Fruit fly (Drosophila melanogaster) whole organism, embryonic: ENCODE results near the gene CG31064.
A peak's percentile ranks its signal among the peaks of the same experiment; 100 is the strongest.

Experiments
- ATbp ChIP-seq: fragments of 200-800 bp; sonication (Bioruptor generic); optimal IDR thresholded peaks from 2 replicates; lab custom pipeline; 2017; ENCODE audit warnings: missing biosample characterization, mild to moderate bottlenecking, missing genetic modification characterization, missing genetic modification reagents
- Abd-B ChIP-seq: fragments of 200-800 bp; sonication (Bioruptor generic); optimal IDR thresholded peaks from 2 replicates; lab custom pipeline; 2018; ENCODE audit warnings: missing biosample characterization, mild to moderate bottlenecking, missing genetic modification characterization, moderate library complexity
- Asciz ChIP-seq: fragments of 200-800 bp; sonication (Bioruptor generic); optimal IDR thresholded peaks from 2 replicates; lab custom pipeline; 2017; ENCODE audit warnings: missing biosample characterization, mild to moderate bottlenecking, missing genetic modification characterization, missing genetic modification reagents
- CG12071 ChIP-seq: fragments of 200-800 bp; sonication (Bioruptor generic); optimal IDR thresholded peaks from 3 replicates; lab custom pipeline; 2018; ENCODE audit warnings: missing biosample characterization, mild to moderate bottlenecking, missing genetic modification characterization
- CG1233 ChIP-seq: fragments of 200-800 bp; sonication (Bioruptor generic); optimal IDR thresholded peaks from 4 replicates; lab custom pipeline; 2018; ENCODE audit warnings: missing biosample characterization, mild to moderate bottlenecking, missing genetic modification characterization
- CG13775 ChIP-seq: fragments of 200-800 bp; sonication (Bioruptor generic); optimal IDR thresholded peaks from 3 replicates; lab custom pipeline; 2017; ENCODE audit warnings: missing biosample characterization, mild to moderate bottlenecking, missing genetic modification characterization
- CG15011 ChIP-seq: fragments of 200-800 bp; sonication (Bioruptor generic); optimal IDR thresholded peaks from 3 replicates; lab custom pipeline; 2018; ENCODE audit warnings: missing biosample characterization, mild to moderate bottlenecking, missing genetic modification characterization
- CG1603 ChIP-seq: fragments of 200-800 bp; sonication (Bioruptor generic); optimal IDR thresholded peaks from 2 replicates; lab custom pipeline; 2019; ENCODE audit warnings: missing biosample characterization, mild to moderate bottlenecking, missing genetic modification characterization, moderate library complexity
- CG17612 ChIP-seq: fragments of 200-800 bp; sonication (Bioruptor generic); IDR thresholded peaks from 2 replicates; pipeline ENCODE4 v1.3.6; 2022; ENCODE audit warnings: missing biosample characterization, missing genetic modification characterization
- CG1832 ChIP-seq: fragments of 200-800 bp; sonication (Bioruptor generic); optimal IDR thresholded peaks from 2 replicates; lab custom pipeline; 2017; ENCODE audit warnings: missing biosample characterization, mild to moderate bottlenecking, missing genetic modification characterization, inconsistent platforms
- CG2678 ChIP-seq: fragments of 200-800 bp; sonication (Bioruptor generic); optimal IDR thresholded peaks from 3 replicates; lab custom pipeline; 2019; ENCODE audit warnings: missing biosample characterization, mild to moderate bottlenecking, missing genetic modification characterization, moderate library complexity
- CG3407 ChIP-seq: fragments of 200-800 bp; sonication (Bioruptor generic); optimal IDR thresholded peaks from 2 replicates; lab custom pipeline; 2018; ENCODE audit warnings: missing biosample characterization, mild to moderate bottlenecking, missing genetic modification characterization
- CG7987 ChIP-seq: fragments of 200-800 bp; sonication (Bioruptor generic); optimal IDR thresholded peaks from 2 replicates; lab custom pipeline; 2018; ENCODE audit warnings: missing biosample characterization, mild to moderate bottlenecking, missing genetic modification characterization, moderate library complexity
- CG8089 ChIP-seq: fragments of 200-800 bp; sonication (Bioruptor generic); optimal IDR thresholded peaks from 3 replicates; lab custom pipeline; 2016; ENCODE audit warnings: missing biosample characterization, missing genetic modification characterization
- CTCF ChIP-seq: fragments of 200-800 bp; sonication (Bioruptor generic); optimal IDR thresholded peaks from 2 replicates; lab custom pipeline; 2017; ENCODE audit warnings: missing biosample characterization, mild to moderate bottlenecking, missing genetic modification characterization, moderate library complexity
- Drgx ChIP-seq: fragments of 200-800 bp; sonication (Bioruptor generic); IDR thresholded peaks from 2 replicates; pipeline ENCODE4 v1.3.6; 2022; ENCODE audit warnings: missing biosample characterization, missing genetic modification characterization
- E2f1 ChIP-seq: fragments of 200-800 bp; sonication (Bioruptor generic); IDR thresholded peaks from 2 replicates; pipeline ENCODE4 v1.3.6; 2022; ENCODE audit warnings: missing biosample characterization, missing genetic modification characterization
- Fer3 ChIP-seq: fragments of 200-800 bp; sonication (Bioruptor generic); optimal IDR thresholded peaks from 2 replicates; lab custom pipeline; 2018; ENCODE audit warnings: missing biosample characterization, mild to moderate bottlenecking, missing genetic modification characterization, moderate library complexity
- HLH3B ChIP-seq: fragments of 200-800 bp; sonication (Bioruptor generic); IDR thresholded peaks from 2 replicates; pipeline ENCODE4 v1.3.6; 2022; ENCODE audit warnings: missing biosample characterization, missing genetic modification characterization
- HLH54F ChIP-seq: fragments of 200-800 bp; sonication (Bioruptor generic); optimal IDR thresholded peaks from 3 replicates; lab custom pipeline; 2016; ENCODE audit warnings: missing biosample characterization, missing genetic modification characterization
- Hsf ChIP-seq: fragments of 200-800 bp; sonication (Bioruptor generic); optimal IDR thresholded peaks from 3 replicates; lab custom pipeline; 2016; ENCODE audit warnings: missing biosample characterization, missing genetic modification characterization
- Med ChIP-seq: fragments of 200-800 bp; sonication (Bioruptor generic); peaks from one replicate; lab custom pipeline; 2016; ENCODE audit warnings: missing biosample characterization, missing genetic modification characterization, mild to moderate bottlenecking, inconsistent platforms, moderate library complexity
- Myb ChIP-seq: fragments of 200-800 bp; sonication (Bioruptor generic); optimal IDR thresholded peaks from 2 replicates; lab custom pipeline; 2016; ENCODE audit warnings: missing biosample characterization, missing genetic modification characterization
- Nf-YC ChIP-seq: fragments of 200-800 bp; optimal IDR thresholded peaks from 3 replicates; lab custom pipeline; 2019; ENCODE audit warnings: missing biosample characterization, mild to moderate bottlenecking, missing genetic modification characterization, moderate library complexity
- Optix ChIP-seq: fragments of 200-800 bp; sonication (Bioruptor generic); IDR thresholded peaks from 3 replicates; pipeline ENCODE4 v1.3.6; 2022; ENCODE audit warnings: missing biosample characterization, missing genetic modification characterization
- Sry-β ChIP-seq: fragments of 200-800 bp; sonication (Bioruptor generic); optimal IDR thresholded peaks from 2 replicates; lab custom pipeline; 2018; ENCODE audit warnings: missing biosample characterization, mild to moderate bottlenecking, missing genetic modification characterization, moderate library complexity
- Xrp1 ChIP-seq: fragments of 200-800 bp; sonication (Bioruptor generic); IDR thresholded peaks from 2 replicates; pipeline ENCODE4 v1.3.6; 2022; ENCODE audit warnings: missing biosample characterization, missing genetic modification characterization
- abd-A ChIP-seq: fragments of 200-800 bp; sonication (Bioruptor generic); optimal IDR thresholded peaks from 3 replicates; lab custom pipeline; 2019; ENCODE audit warnings: missing biosample characterization, mild to moderate bottlenecking, missing genetic modification characterization, moderate library complexity
- bsh ChIP-seq, 2 experiments: fragments of 200-800 bp; sonication (Bioruptor generic); optimal IDR thresholded peaks; 2 replicates each; lab custom pipeline; 2017 to 2018; ENCODE audit warnings: mild to moderate bottlenecking in 2 of 2, missing biosample characterization in 2 of 2, missing genetic modification characterization in 2 of 2, moderate library complexity in 1 of 2
- ci ChIP-seq: fragments of 200-800 bp; sonication (Bioruptor generic); IDR thresholded peaks from 3 replicates; pipeline ENCODE4 v1.3.6; 2022; ENCODE audit warnings: missing biosample characterization, missing genetic modification characterization
- fd64A ChIP-seq: fragments of 200-800 bp; sonication (Bioruptor generic); optimal IDR thresholded peaks from 3 replicates; lab custom pipeline; 2018; ENCODE audit warnings: missing biosample characterization, mild to moderate bottlenecking, missing genetic modification characterization
- gsb-n ChIP-seq: fragments of 200-800 bp; sonication (Bioruptor generic); optimal IDR thresholded peaks from 3 replicates; lab custom pipeline; 2018; ENCODE audit warnings: missing biosample characterization, mild to moderate bottlenecking, missing genetic modification characterization
- jing ChIP-seq: fragments of 200-800 bp; sonication (Bioruptor generic); optimal IDR thresholded peaks from 2 replicates; lab custom pipeline; 2018; ENCODE audit warnings: missing biosample characterization, mild to moderate bottlenecking, missing genetic modification characterization
- jumu ChIP-seq: fragments of 200-800 bp; sonication (Bioruptor generic); optimal IDR thresholded peaks from 3 replicates; lab custom pipeline; 2016; ENCODE audit warnings: missing biosample characterization, missing genetic modification characterization
- kni ChIP-seq: fragments of 200-800 bp; sonication (Bioruptor generic); optimal IDR thresholded peaks from 3 replicates; lab custom pipeline; 2017; ENCODE audit warnings: mild to moderate bottlenecking, missing biosample characterization, missing genetic modification reagents, missing genetic modification characterization
- lbe ChIP-seq: fragments of 200-800 bp; sonication (Bioruptor generic); optimal IDR thresholded peaks from 2 replicates; lab custom pipeline; 2016; ENCODE audit warnings: missing biosample characterization, mild to moderate bottlenecking, missing genetic modification characterization
- mirr ChIP-seq: fragments of 200-800 bp; sonication (Bioruptor generic); optimal IDR thresholded peaks from 3 replicates; lab custom pipeline; 2018; ENCODE audit warnings: missing biosample characterization, mild to moderate bottlenecking, missing genetic modification characterization
- phol ChIP-seq: fragments of 200-800 bp; sonication (Bioruptor generic); optimal IDR thresholded peaks from 3 replicates; lab custom pipeline; 2018; ENCODE audit warnings: missing biosample characterization, mild to moderate bottlenecking, missing genetic modification characterization, moderate library complexity
- psq ChIP-seq: fragments of 200-800 bp; sonication (Bioruptor generic); optimal IDR thresholded peaks from 2 replicates; lab custom pipeline; 2017; ENCODE audit warnings: missing biosample characterization, missing genetic modification characterization
- sens ChIP-seq: fragments of 200-800 bp; sonication (Bioruptor generic); peaks from one replicate; lab custom pipeline; 2016; ENCODE audit warnings: missing biosample characterization, missing genetic modification characterization
- sna ChIP-seq: fragments of 200-800 bp; sonication (Bioruptor generic); IDR thresholded peaks from 2 replicates; pipeline ENCODE4 v1.3.6; 2022; ENCODE audit warnings: missing biosample characterization, missing genetic modification characterization; ENCODE audit not compliant: partially characterized antibody
- tap ChIP-seq: fragments of 200-800 bp; optimal IDR thresholded peaks from 3 replicates; lab custom pipeline; 2019; ENCODE audit warnings: missing biosample characterization, mild to moderate bottlenecking, missing genetic modification characterization, moderate library complexity
- tin ChIP-seq: fragments of 200-800 bp; sonication (Bioruptor generic); optimal IDR thresholded peaks from 3 replicates; lab custom pipeline; 2016; ENCODE audit warnings: missing biosample characterization, missing genetic modification characterization
- twi ChIP-seq: fragments of 200-800 bp; optimal IDR thresholded peaks from 2 replicates; lab custom pipeline; 2019; ENCODE audit warnings: missing biosample characterization, mild to moderate bottlenecking, missing genetic modification characterization, moderate library complexity
- vvl ChIP-seq: fragments of 200-800 bp; sonication (Bioruptor generic); IDR thresholded peaks from 2 replicates; pipeline ENCODE4 v1.3.6; 2022; ENCODE audit warnings: missing biosample characterization, missing genetic modification characterization
- wek ChIP-seq: fragments of 200-800 bp; sonication (Bioruptor generic); optimal IDR thresholded peaks from 3 replicates; lab custom pipeline; 2018; ENCODE audit warnings: missing biosample characterization, mild to moderate bottlenecking, missing genetic modification characterization, moderate library complexity
- zen2 ChIP-seq: fragments of 200-800 bp; sonication (Bioruptor generic); IDR thresholded peaks from 3 replicates; pipeline ENCODE4 v1.3.6; 2022; ENCODE audit warnings: missing biosample characterization, missing genetic modification characterization; ENCODE audit not compliant: partially characterized antibody

Gene CG31064

dm6 chr3R:27203856-27204255, 35.0 kb downstream of the CG31064 start:
- no peak for TF ChIP-seq psq
- TF ChIP-seq, all 482 proteins: peak for 0

- TF ChIP-seq CG3407 (GFP tag; lab: Kevin White, UChicago) (no peak), twi (tag; lab: Kevin White, UChicago) (no peak), HLH54F (no peak), Med (GFP tag; lab: Kevin White, UChicago) (peak; percentile 58), bsh (GFP tag; optimal IDR thresholded peaks at IDR 0.05; lab: Kevin White, UChicago) (peak in 1 of 2 experiments; percentile 12), kni (GFP tag; lab: Kevin White, UChicago) (peak; percentile 15), CG2678 (tag; lab: Kevin White, UChicago) (peak; percentile 8), ATbp (GFP tag; lab: Kevin White, UChicago) (peak; percentile 18), HLH3B (no peak), CG13775 (GFP tag; lab: Kevin White, UChicago) (no peak), phol (tag; lab: Kevin White, UChicago) (no peak), sens (GFP tag; lab: Kevin White, UChicago) (peak; percentile 61), vvl (GFP tag; lab: Robert Waterston, UW) (peak; percentile 11; the same call in 1 of the 2 replicates), CG1603 (tag; lab: Kevin White, UChicago) (peak; percentile 3), CG1233 (GFP tag; lab: Kevin White, UChicago) (no peak), CG8089 (GFP tag; lab: Kevin White, UChicago) (no peak), Asciz (GFP tag; lab: Kevin White, UChicago) (peak; percentile 16), tap (no peak), ci (GFP tag; lab: Robert Waterston, UW) (0 out of 3 replicates have a peak, but pooled peaks have one; percentile 8), CTCF (no peak), Fer3 (tag; lab: Kevin White, UChicago) (no peak), zen2 (GFP tag; lab: Robert Waterston, UW) (no peak)
These were observed 36.6 kb downstream of the CG31064 start for dm6 chr3R:27202330-27202729.

- TF ChIP-seq mirr (no peak), CG1832 (GFP tag; lab: Kevin White, UChicago) (no peak), jing (GFP tag; lab: Kevin White, UChicago) (no peak), Drgx (GFP tag; lab: Robert Waterston, UW) (peak; percentile 33; the same call in 1 of the 2 replicates), gsb-n (tag; lab: Kevin White, UChicago) (no peak), E2f1 (no peak), Myb (GFP tag; lab: Kevin White, UChicago) (no peak), sna (GFP tag; lab: Robert Waterston, UW) (no peak), lbe (GFP tag; lab: Kevin White, UChicago) (peak; percentile 23), Nf-YC (no peak), Hsf (GFP tag; lab: Kevin White, UChicago) (no peak), tin (no peak), CG7987 (no peak), CG12071 (GFP tag; lab: Kevin White, UChicago) (no peak), Abd-B (GFP tag; lab: Kevin White, UChicago) (no peak), Optix (no peak), CG15011 (GFP tag; lab: Kevin White, UChicago) (no peak), wek (GFP tag; lab: Kevin White, UChicago) (no peak), bsh (GFP tag; optimal IDR thresholded peaks at IDR 0.05; lab: Kevin White, UChicago) (peak in 1 of 2 experiments; percentile 72), Sry-β (no peak), jumu (no peak), fd64A (GFP tag; lab: Kevin White, UChicago) (no peak), Asciz (GFP tag; lab: Kevin White, UChicago) (no peak), CG17612 (GFP tag; lab: Robert Waterston, UW) (no peak), Xrp1 (GFP tag; lab: Robert Waterston, UW) (no peak), abd-A (tag; lab: Kevin White, UChicago) (no peak)
These were observed 37.2 kb downstream of the CG31064 start for dm6 chr3R:27201538-27202281.
